Fruit fly (Drosophila melanogaster) whole organism, embryonic: ENCODE measurements around the gene Obp99c.

Experiments
- Atf-2 ChIP-seq: fragments of 200-800 bp; sonication (Bioruptor generic); optimal IDR thresholded peaks from 2 replicates; lab custom pipeline; 2016; ENCODE audit warnings: missing biosample characterization, missing genetic modification characterization
- B-H2 ChIP-seq: fragments of 200-800 bp; sonication (Bioruptor generic); optimal IDR thresholded peaks from 2 replicates; lab custom pipeline; 2018; ENCODE audit warnings: missing biosample characterization, mild to moderate bottlenecking, missing genetic modification characterization
- CG15011 ChIP-seq: fragments of 200-800 bp; sonication (Bioruptor generic); optimal IDR thresholded peaks from 3 replicates; lab custom pipeline; 2018; ENCODE audit warnings: missing biosample characterization, mild to moderate bottlenecking, missing genetic modification characterization
- CG17186 ChIP-seq: fragments of 200-800 bp; sonication (Bioruptor generic); optimal IDR thresholded peaks from 3 replicates; lab custom pipeline; 2017; ENCODE audit warnings: missing biosample characterization, missing genetic modification reagents, missing genetic modification characterization
- CG6683 ChIP-seq: fragments of 200-800 bp; sonication (Bioruptor generic); optimal IDR thresholded peaks from 2 replicates; lab custom pipeline; 2017; ENCODE audit warnings: missing biosample characterization, mild to moderate bottlenecking, missing genetic modification characterization, missing genetic modification reagents
- GATAe ChIP-seq: fragments of 200-800 bp; sonication (Bioruptor generic); conservative IDR thresholded peaks from 2 replicates; pipeline ENCODE4 v1.3.6; 2022; ENCODE audit warnings: missing biosample characterization, missing genetic modification characterization
- Hr51 ChIP-seq, 2 experiments: fragments of 200-800 bp; sonication (Bioruptor generic); optimal IDR thresholded peaks; 2 replicates in 1 of 2; 3 replicates in 1 of 2; lab custom pipeline; 2016 to 2018; ENCODE audit warnings: missing biosample characterization in 2 of 2, missing genetic modification characterization in 2 of 2, mild to moderate bottlenecking in 1 of 2, moderate library complexity in 1 of 2
- Hsf ChIP-seq: fragments of 200-800 bp; sonication (Bioruptor generic); optimal IDR thresholded peaks from 3 replicates; lab custom pipeline; 2016; ENCODE audit warnings: missing biosample characterization, missing genetic modification characterization
- NC2β ChIP-seq: fragments of 200-800 bp; sonication (Bioruptor generic); optimal IDR thresholded peaks from 2 replicates; lab custom pipeline; 2016; ENCODE audit warnings: missing biosample characterization, missing genetic modification characterization
- Optix ChIP-seq: fragments of 200-800 bp; sonication (Bioruptor generic); IDR thresholded peaks from 3 replicates; pipeline ENCODE4 v1.3.6; 2022; ENCODE audit warnings: missing biosample characterization, missing genetic modification characterization
- PHDP ChIP-seq: fragments of 200-800 bp; sonication (Bioruptor generic); optimal IDR thresholded peaks from 3 replicates; lab custom pipeline; 2018; ENCODE audit warnings: missing biosample characterization, mild to moderate bottlenecking, missing genetic modification characterization, moderate library complexity
- TFAM ChIP-seq: fragments of 200-800 bp; sonication (Bioruptor generic); optimal IDR thresholded peaks from 2 replicates; lab custom pipeline; 2017; ENCODE audit warnings: missing biosample characterization, missing genetic modification characterization, inconsistent platforms
- amos ChIP-seq: fragments of 200-800 bp; sonication (Bioruptor generic); IDR thresholded peaks from 2 replicates; pipeline ENCODE4 v1.3.6; 2022; ENCODE audit warnings: missing biosample characterization, missing genetic modification characterization; ENCODE audit not compliant: partially characterized antibody
- ato ChIP-seq: fragments of 200-800 bp; sonication (Bioruptor generic); IDR thresholded peaks from 2 replicates; pipeline ENCODE4 v1.3.6; 2022; ENCODE audit warnings: missing biosample characterization, missing genetic modification characterization; ENCODE audit not compliant: partially characterized antibody
- chn ChIP-seq: fragments of 200-800 bp; sonication (Bioruptor generic); optimal IDR thresholded peaks from 2 replicates; lab custom pipeline; 2016; ENCODE audit warnings: missing biosample characterization, missing genetic modification characterization
- jigr1 ChIP-seq: fragments of 200-800 bp; sonication (Bioruptor generic); IDR thresholded peaks from 3 replicates; pipeline ENCODE4 v1.3.6; 2022; ENCODE audit warnings: missing biosample characterization, missing genetic modification characterization
- pb ChIP-seq: fragments of 200-800 bp; sonication (Bioruptor generic); optimal IDR thresholded peaks from 3 replicates; lab custom pipeline; 2016; ENCODE audit warnings: missing biosample characterization, missing genetic modification characterization
- ro ChIP-seq: fragments of 200-800 bp; sonication (Bioruptor generic); IDR thresholded peaks from 2 replicates; pipeline ENCODE4 v1.3.6; 2022; ENCODE audit warnings: missing biosample characterization, missing genetic modification characterization
- toy ChIP-seq: fragments of 200-800 bp; sonication (Bioruptor generic); IDR thresholded peaks from 2 replicates; pipeline ENCODE4 v1.3.6; 2022; ENCODE audit warnings: missing biosample characterization, missing genetic modification characterization
- wek ChIP-seq: fragments of 200-800 bp; sonication (Bioruptor generic); optimal IDR thresholded peaks from 3 replicates; lab custom pipeline; 2018; ENCODE audit warnings: missing biosample characterization, mild to moderate bottlenecking, missing genetic modification characterization, moderate library complexity
- zen ChIP-seq: fragments of 200-800 bp; sonication (Bioruptor generic); optimal IDR thresholded peaks from 3 replicates; lab custom pipeline; 2018; ENCODE audit warnings: missing biosample characterization, mild to moderate bottlenecking, missing genetic modification characterization, moderate library complexity

Gene Obp99c

dm6 chr3R:29651488-29651887 is 37.6 kb downstream of the Obp99c start (continued):
- TF ChIP-seq amos (GFP tag; lab: Robert Waterston, UW) (no peak), Optix (GFP tag; lab: Robert Waterston, UW) (no peak), jigr1 (GFP tag; lab: Robert Waterston, UW) (no peak), toy (GFP tag; lab: Robert Waterston, UW) (no peak), TFAM (GFP tag; lab: Kevin White, UChicago) (no peak), Hsf (GFP tag; lab: Kevin White, UChicago) (no peak), wek (GFP tag; lab: Kevin White, UChicago) (no peak), zen (tag; lab: Kevin White, UChicago) (no peak), chn (no peak), pb (no peak), ro (GFP tag; lab: Robert Waterston, UW) (no peak), Atf-2 (GFP tag; lab: Kevin White, UChicago) (no peak), CG17186 (GFP tag; lab: Kevin White, UChicago) (no peak), CG15011 (GFP tag; lab: Kevin White, UChicago) (no peak), PHDP (peak; percentile 20), GATAe (no peak), NC2β (GFP tag; lab: Kevin White, UChicago) (no peak), CG6683 (GFP tag; lab: Kevin White, UChicago) (no peak), B-H2 (GFP tag; lab: Kevin White, UChicago) (no peak), ato (no peak), Hr51 (GFP tag; optimal IDR thresholded peaks at IDR 0.05; lab: Kevin White, UChicago) (peak in 1 of 2 experiments; percentile 57)
